Fruit fly (Drosophila melanogaster) whole organism, embryonic: ENCODE measurements around the gene Mgat3.

Experiments used
- Ada2b ChIP-seq: fragments of 200-800 bp; sonication (Bioruptor generic); IDR thresholded peaks from 2 replicates; pipeline ENCODE4 v1.3.6; 2022; ENCODE audit warnings: missing biosample characterization, missing genetic modification characterization
- Atf6 ChIP-seq: fragments of 200-800 bp; sonication (Bioruptor generic); IDR thresholded peaks from 2 replicates; pipeline ENCODE4 v1.3.6; 2022; ENCODE audit warnings: missing biosample characterization, missing genetic modification characterization
- Blimp-1 ChIP-seq: fragments of 200-800 bp; sonication (Bioruptor generic); optimal IDR thresholded peaks from 3 replicates; lab custom pipeline; 2018; ENCODE audit warnings: missing biosample characterization, missing genetic modification characterization, mild to moderate bottlenecking, moderate library complexity, missing genetic modification reagents
- CG10209 ChIP-seq: fragments of 200-800 bp; sonication (Bioruptor generic); optimal IDR thresholded peaks from 3 replicates; lab custom pipeline; 2017; ENCODE audit warnings: missing biosample characterization, mild to moderate bottlenecking, missing genetic modification characterization, missing genetic modification reagents
- CG12299 ChIP-seq: fragments of 200-800 bp; sonication (Bioruptor generic); optimal IDR thresholded peaks from 2 replicates; lab custom pipeline; 2018; ENCODE audit warnings: missing biosample characterization, mild to moderate bottlenecking, missing genetic modification characterization
- CG12391 ChIP-seq: fragments of 200-800 bp; sonication (Bioruptor generic); optimal IDR thresholded peaks from 3 replicates; lab custom pipeline; 2018; ENCODE audit warnings: missing biosample characterization, mild to moderate bottlenecking, missing genetic modification characterization, moderate library complexity
- CG14965 ChIP-seq: fragments of 200-800 bp; sonication (Bioruptor generic); optimal IDR thresholded peaks from 2 replicates; lab custom pipeline; 2016; ENCODE audit warnings: missing biosample characterization, missing genetic modification characterization, borderline replicate concordance
- CG1602 ChIP-seq: fragments of 200-800 bp; sonication (Bioruptor generic); optimal IDR thresholded peaks from 3 replicates; lab custom pipeline; 2016; ENCODE audit warnings: missing biosample characterization, missing genetic modification characterization
- CG18011 ChIP-seq: fragments of 200-800 bp; sonication (Bioruptor generic); optimal IDR thresholded peaks from 2 replicates; lab custom pipeline; 2017; ENCODE audit warnings: missing biosample characterization, missing genetic modification characterization, mild to moderate bottlenecking, moderate library complexity, missing genotype
- CG18599 ChIP-seq: fragments of 200-800 bp; sonication (Bioruptor generic); optimal IDR thresholded peaks from 3 replicates; lab custom pipeline; 2017; ENCODE audit warnings: missing biosample characterization, missing genetic modification characterization, mild to moderate bottlenecking, moderate library complexity, missing genetic modification reagents
- CG4707 ChIP-seq: fragments of 200-800 bp; sonication (Bioruptor generic); optimal IDR thresholded peaks from 2 replicates; lab custom pipeline; 2018; ENCODE audit warnings: missing biosample characterization, mild to moderate bottlenecking, missing genetic modification characterization, moderate library complexity
- CG6683 ChIP-seq: fragments of 200-800 bp; sonication (Bioruptor generic); optimal IDR thresholded peaks from 2 replicates; lab custom pipeline; 2017; ENCODE audit warnings: missing biosample characterization, mild to moderate bottlenecking, missing genetic modification characterization, missing genetic modification reagents
- CG7839 ChIP-seq: fragments of 200-800 bp; sonication (Bioruptor generic); optimal IDR thresholded peaks from 3 replicates; lab custom pipeline; 2018; ENCODE audit warnings: missing biosample characterization, mild to moderate bottlenecking, missing genetic modification characterization, moderate library complexity
- CG8290 ChIP-seq, 3 experiments: fragments of 200-800 bp; sonication (Bioruptor generic); optimal IDR thresholded peaks; 2 replicates each; lab custom pipeline; 2016 to 2019; ENCODE audit warnings: missing biosample characterization in 3 of 3, missing genetic modification characterization in 3 of 3, mild to moderate bottlenecking in 2 of 3, moderate library complexity in 1 of 3
- CoRest ChIP-seq: fragments of 200-800 bp; sonication (Bioruptor generic); optimal IDR thresholded peaks from 3 replicates; lab custom pipeline; 2018; ENCODE audit warnings: missing biosample characterization, mild to moderate bottlenecking, missing genetic modification characterization, moderate library complexity
- Fer1 ChIP-seq: fragments of 200-800 bp; sonication (Bioruptor generic); optimal IDR thresholded peaks from 2 replicates; lab custom pipeline; 2017; ENCODE audit warnings: missing biosample characterization, mild to moderate bottlenecking, missing genetic modification characterization
- GATAe ChIP-seq: fragments of 200-800 bp; sonication (Bioruptor generic); conservative IDR thresholded peaks from 2 replicates; pipeline ENCODE4 v1.3.6; 2022; ENCODE audit warnings: missing biosample characterization, missing genetic modification characterization
- HLH3B ChIP-seq: fragments of 200-800 bp; sonication (Bioruptor generic); IDR thresholded peaks from 2 replicates; pipeline ENCODE4 v1.3.6; 2022; ENCODE audit warnings: missing biosample characterization, missing genetic modification characterization
- Jarid2 ChIP-seq: fragments of 200-800 bp; sonication (Bioruptor generic); optimal IDR thresholded peaks from 3 replicates; lab custom pipeline; 2017; ENCODE audit warnings: mild to moderate bottlenecking, missing biosample characterization, missing genetic modification reagents, missing genetic modification characterization
- Nf-YC ChIP-seq: fragments of 200-800 bp; optimal IDR thresholded peaks from 3 replicates; lab custom pipeline; 2019; ENCODE audit warnings: missing biosample characterization, mild to moderate bottlenecking, missing genetic modification characterization, moderate library complexity
- Oaz ChIP-seq: fragments of 200-800 bp; sonication (Bioruptor generic); IDR thresholded peaks from 2 replicates; pipeline ENCODE4 v1.3.6; 2022; ENCODE audit warnings: missing biosample characterization, missing genetic modification characterization
- Opbp ChIP-seq: fragments of 200-800 bp; sonication (Bioruptor generic); IDR thresholded peaks from 3 replicates; pipeline ENCODE4 v1.3.6; 2022; ENCODE audit warnings: missing biosample characterization, missing genetic modification characterization; ENCODE audit not compliant: partially characterized antibody
- PHDP ChIP-seq: fragments of 200-800 bp; sonication (Bioruptor generic); optimal IDR thresholded peaks from 3 replicates; lab custom pipeline; 2018; ENCODE audit warnings: missing biosample characterization, mild to moderate bottlenecking, missing genetic modification characterization, moderate library complexity
- Ptx1 ChIP-seq: fragments of 200-800 bp; sonication (Bioruptor generic); IDR thresholded peaks from 2 replicates; pipeline ENCODE4 v1.3.6; 2022; ENCODE audit warnings: missing biosample characterization, missing genetic modification characterization
- Sox100B ChIP-seq: fragments of 200-800 bp; sonication (Bioruptor generic); optimal IDR thresholded peaks from 3 replicates; lab custom pipeline; 2018; ENCODE audit warnings: missing biosample characterization, mild to moderate bottlenecking, missing genetic modification characterization
- Sox102F ChIP-seq: fragments of 200-800 bp; sonication (Bioruptor generic); optimal IDR thresholded peaks from 2 replicates; lab custom pipeline; 2018; ENCODE audit warnings: missing biosample characterization, mild to moderate bottlenecking, missing genetic modification characterization, moderate library complexity
- bab2 ChIP-seq: fragments of 200-800 bp; sonication (Bioruptor generic); optimal IDR thresholded peaks from 2 replicates; lab custom pipeline; 2016; ENCODE audit warnings: missing biosample characterization, missing genetic modification characterization
- chinmo ChIP-seq: fragments of 200-800 bp; sonication (Bioruptor generic); IDR thresholded peaks from 4 replicates; pipeline ENCODE4 v1.3.6; 2022; ENCODE audit warnings: missing biosample characterization, missing genetic modification characterization; ENCODE audit not compliant: partially characterized antibody
- dimm ChIP-seq: fragments of 200-800 bp; sonication (Bioruptor generic); IDR thresholded peaks from 2 replicates; pipeline ENCODE4 v1.3.6; 2022; ENCODE audit warnings: missing biosample characterization, missing genetic modification characterization
- dmrt11E ChIP-seq: fragments of 200-800 bp; sonication (Bioruptor generic); optimal IDR thresholded peaks from 3 replicates; lab custom pipeline; 2018; ENCODE audit warnings: missing biosample characterization, mild to moderate bottlenecking, missing genetic modification characterization, moderate library complexity
- fd96Cb ChIP-seq: fragments of 200-800 bp; sonication (Bioruptor generic); optimal IDR thresholded peaks from 2 replicates; lab custom pipeline; 2018; ENCODE audit warnings: missing biosample characterization, mild to moderate bottlenecking, missing genetic modification characterization, moderate library complexity
- gcm2 ChIP-seq: fragments of 200-800 bp; sonication (Bioruptor generic); optimal IDR thresholded peaks from 2 replicates; lab custom pipeline; 2016; ENCODE audit warnings: missing biosample characterization, missing genetic modification characterization
- gfzf ChIP-seq: fragments of 200-800 bp; sonication (Bioruptor generic); optimal IDR thresholded peaks from 2 replicates; lab custom pipeline; 2016; ENCODE audit warnings: missing biosample characterization, mild to moderate bottlenecking, missing genetic modification characterization, moderate library complexity
- grau ChIP-seq: fragments of 200-800 bp; optimal IDR thresholded peaks from 3 replicates; lab custom pipeline; 2019; ENCODE audit warnings: missing biosample characterization, mild to moderate bottlenecking, missing genetic modification characterization, moderate library complexity
- ham ChIP-seq: fragments of 200-800 bp; sonication (Bioruptor generic); IDR thresholded peaks from 2 replicates; pipeline ENCODE4 v1.3.6; 2022; ENCODE audit warnings: missing biosample characterization, missing genetic modification characterization
- hb ChIP-seq: fragments of 200-800 bp; sonication (Bioruptor generic); IDR thresholded peaks from 3 replicates; pipeline ENCODE4 v1.3.6; 2022; ENCODE audit warnings: missing biosample characterization, missing genetic modification characterization; ENCODE audit not compliant: partially characterized antibody
- klu ChIP-seq: fragments of 200-800 bp; sonication (Bioruptor generic); IDR thresholded peaks from 2 replicates; pipeline ENCODE4 v1.3.6; 2022; ENCODE audit warnings: missing biosample characterization, missing genetic modification characterization
- lab ChIP-seq: fragments of 200-800 bp; sonication (Bioruptor generic); optimal IDR thresholded peaks from 3 replicates; lab custom pipeline; 2017; ENCODE audit warnings: missing biosample characterization, missing genetic modification characterization, mild to moderate bottlenecking, moderate library complexity, missing genetic modification reagents
- nerfin-1 ChIP-seq: fragments of 200-800 bp; sonication (Bioruptor generic); optimal IDR thresholded peaks from 3 replicates; lab custom pipeline; 2019; ENCODE audit warnings: missing biosample characterization, mild to moderate bottlenecking, missing genetic modification characterization, moderate library complexity
- nerfin-2 ChIP-seq: fragments of 200-800 bp; sonication (Bioruptor generic); IDR thresholded peaks from 2 replicates; pipeline ENCODE4 v1.3.6; 2022; ENCODE audit warnings: missing biosample characterization, missing genetic modification characterization; ENCODE audit not compliant: partially characterized antibody
- nom ChIP-seq: fragments of 200-800 bp; sonication (Bioruptor generic); optimal IDR thresholded peaks from 2 replicates; lab custom pipeline; 2017; ENCODE audit warnings: missing biosample characterization, missing genetic modification characterization, mild to moderate bottlenecking, moderate library complexity, missing genetic modification reagents
- odd ChIP-seq: fragments of 200-800 bp; sonication (Bioruptor generic); optimal IDR thresholded peaks from 2 replicates; lab custom pipeline; 2017; ENCODE audit warnings: missing biosample characterization, mild to moderate bottlenecking, missing genetic modification characterization
- otp ChIP-seq: fragments of 200-800 bp; sonication (Bioruptor generic); IDR thresholded peaks from 3 replicates; pipeline ENCODE4, ENCODE4 v1.3.6; 2022; ENCODE audit warnings: missing biosample characterization, missing genetic modification characterization
- pb ChIP-seq: fragments of 200-800 bp; sonication (Bioruptor generic); optimal IDR thresholded peaks from 3 replicates; lab custom pipeline; 2016; ENCODE audit warnings: missing biosample characterization, missing genetic modification characterization
- sima ChIP-seq: fragments of 200-800 bp; sonication (Bioruptor generic); optimal IDR thresholded peaks from 2 replicates; lab custom pipeline; 2016; ENCODE audit warnings: missing biosample characterization, missing genetic modification characterization
- stc ChIP-seq: fragments of 200-800 bp; sonication (Bioruptor generic); IDR thresholded peaks from 2 replicates; pipeline ENCODE4 v1.3.6; 2022; ENCODE audit warnings: missing biosample characterization, missing genetic modification characterization
- tap ChIP-seq: fragments of 200-800 bp; optimal IDR thresholded peaks from 3 replicates; lab custom pipeline; 2019; ENCODE audit warnings: missing biosample characterization, mild to moderate bottlenecking, missing genetic modification characterization, moderate library complexity
- tll ChIP-seq, 2 experiments: fragments of 200-800 bp in 1 of 2; fragments of >200 bp in 1 of 2; sonication (Bioruptor generic) in 1 of 2; optimal IDR thresholded peaks; 2 replicates each; lab custom pipeline; 2017 to 2019; ENCODE audit warnings: missing biosample characterization in 2 of 2, missing genetic modification characterization in 2 of 2, mild to moderate bottlenecking in 1 of 2, moderate library complexity in 1 of 2

The Mgat3 gene

DNA sequence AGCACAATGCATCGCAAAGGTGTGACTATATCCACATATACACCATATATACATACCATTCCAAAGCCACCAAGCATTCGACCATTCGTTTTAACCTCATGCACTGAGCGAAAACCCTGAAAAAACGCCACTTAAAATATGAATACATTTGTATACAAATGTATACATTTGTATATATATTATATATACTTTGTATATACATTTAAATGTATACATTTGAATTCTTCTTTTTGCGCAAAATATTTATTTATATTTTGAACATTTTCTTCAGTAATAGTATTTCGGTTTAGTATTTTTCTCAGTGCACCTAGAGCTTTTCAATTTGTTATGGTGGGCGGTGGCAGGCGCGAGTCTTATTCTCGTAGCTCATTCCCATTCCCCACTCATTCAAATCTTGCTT lies 26.0 kb downstream of the Mgat3 start (continued):
- TF ChIP-seq Oaz (GFP tag; lab: Robert Waterston, UW) (0 out of 2 replicates have a peak, but pooled peaks have one; percentile 29), CG12391 (tag; lab: Kevin White, UChicago) (peak; percentile 22), CG8290 (GFP tag; optimal IDR thresholded peaks at IDR 0.05; lab: Kevin White, UChicago) (no peak), CG8290 (tag; optimal IDR thresholded peaks at IDR 0.05; lab: Kevin White, UChicago) (no peak), gfzf (no peak), ham (GFP tag; lab: Robert Waterston, UW) (no peak), chinmo (GFP tag; lab: Robert Waterston, UW) (0 out of 4 replicates have a peak, but pooled peaks have one; percentile 48), odd (GFP tag; lab: Kevin White, UChicago) (no peak), PHDP (tag; lab: Kevin White, UChicago) (peak; percentile 46), bab2 (GFP tag; lab: Kevin White, UChicago) (no peak), grau (tag; lab: Kevin White, UChicago) (peak; percentile 33), stc (GFP tag; lab: Robert Waterston, UW) (no peak), CG18011 (GFP tag; lab: Kevin White, UChicago) (no peak), Atf6 (GFP tag; lab: Robert Waterston, UW) (0 out of 2 replicates have a peak, but pooled peaks have one; percentile 38), Opbp (GFP tag; lab: Robert Waterston, UW) (no peak), GATAe (GFP tag; lab: Robert Waterston, UW) (no peak), dmrt11E (tag; lab: Kevin White, UChicago) (no peak), Blimp-1 (GFP tag; lab: Kevin White, UChicago) (peak; percentile 33), nerfin-2 (GFP tag; lab: Robert Waterston, UW) (no peak), CG4707 (GFP tag; lab: Kevin White, UChicago) (no peak), CG7839 (tag; lab: Kevin White, UChicago) (peak; percentile 46), Ptx1 (GFP tag; lab: Robert Waterston, UW) (0 out of 2 replicates have a peak, but pooled peaks have one; percentile 25), fd96Cb (tag; lab: Kevin White, UChicago) (peak; percentile 3), CG10209 (peak; percentile 3), CG12299 (tag; lab: Kevin White, UChicago) (no peak), CG18599 (GFP tag; lab: Kevin White, UChicago) (peak; percentile 15), pb (GFP tag; lab: Kevin White, UChicago) (no peak), tap (tag; lab: Kevin White, UChicago) (peak; percentile 6), CG1602 (no peak), gcm2 (GFP tag; lab: Kevin White, UChicago) (no peak), Nf-YC (tag; lab: Kevin White, UChicago) (peak; percentile 26), tll (GFP tag; optimal IDR thresholded peaks at IDR 0.05; lab: Kevin White, UChicago) (no peak), Sox100B (GFP tag; lab: Kevin White, UChicago) (no peak), otp (GFP tag; lab: Robert Waterston, UW) (no peak), CG14965 (GFP tag; lab: Kevin White, UChicago) (no peak), CoRest (peak; percentile 24), nom (GFP tag; lab: Kevin White, UChicago) (no peak), Sox102F (peak; percentile 27), Ada2b (0 out of 2 replicates have a peak, but pooled peaks have one; percentile 9), dimm (GFP tag; lab: Robert Waterston, UW) (no peak), hb (GFP tag; lab: Robert Waterston, UW) (no peak), lab (GFP tag; lab: Kevin White, UChicago) (peak; percentile 51), Fer1 (peak; percentile 62), Jarid2 (GFP tag; lab: Kevin White, UChicago) (no peak), HLH3B (GFP tag; lab: Robert Waterston, UW) (no peak), nerfin-1 (no peak), klu (GFP tag; lab: Robert Waterston, UW) (no peak), sima (GFP tag; lab: Kevin White, UChicago) (no peak), CG6683 (GFP tag; lab: Kevin White, UChicago) (no peak)
